Worm (Caenorhabditis elegans) whole organism, mixed stage, embryonic: ENCODE measurements around the gene F15B9.10.

Source experiments
- nhr-237 ChIP-seq: fragments of 150-350 bp; optimal IDR thresholded peaks from 2 replicates; lab custom pipeline; 2014; ENCODE audit warnings: missing biosample characterization, missing genetic modification characterization
- unc-120 ChIP-seq: sonication (generic microtip); optimal IDR thresholded peaks from 2 replicates; lab custom pipeline; 2017; ENCODE audit warnings: missing genetic modification characterization, missing compliant biosample characterization; ENCODE audit not compliant: poor library complexity, severe bottlenecking

DNA sequence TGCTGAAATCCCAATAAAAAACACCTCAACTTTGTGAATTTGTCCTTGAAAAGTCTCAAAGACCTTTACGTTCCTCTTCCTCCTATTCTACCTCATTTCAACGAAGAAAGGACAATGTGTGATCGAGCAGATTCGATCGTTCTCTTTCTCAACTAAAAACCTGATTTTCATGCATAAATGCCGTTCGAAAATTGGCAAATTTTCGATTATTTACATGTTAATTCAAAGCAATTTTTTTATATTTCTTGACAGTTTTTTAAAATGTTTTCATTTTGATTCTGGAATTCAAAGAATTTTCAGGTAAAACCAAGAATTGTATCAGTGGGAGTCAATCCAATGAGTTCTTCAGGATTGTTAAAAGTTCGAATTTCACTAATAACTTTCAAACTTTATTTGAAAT lies 40.2 kb downstream of the F15B9.10 start, which contains the start of gene lin-46:
- TF ChIP-seq nhr-237 (tag; lab: Kevin White, UChicago) (no peak), unc-120 (tag; lab: Kevin White, UChicago) (no peak)
